Fruit fly (Drosophila melanogaster) whole organism, embryonic: ENCODE measurements around the gene CG44040.

Source experiments
- Asciz ChIP-seq: fragments of 200-800 bp; sonication (Bioruptor generic); optimal IDR thresholded peaks from 2 replicates; lab custom pipeline; 2017; ENCODE audit warnings: missing biosample characterization, mild to moderate bottlenecking, missing genetic modification characterization, missing genetic modification reagents
- Atf-2 ChIP-seq: fragments of 200-800 bp; sonication (Bioruptor generic); optimal IDR thresholded peaks from 2 replicates; lab custom pipeline; 2016; ENCODE audit warnings: missing biosample characterization, missing genetic modification characterization
- B-H2 ChIP-seq: fragments of 200-800 bp; sonication (Bioruptor generic); optimal IDR thresholded peaks from 2 replicates; lab custom pipeline; 2018; ENCODE audit warnings: missing biosample characterization, mild to moderate bottlenecking, missing genetic modification characterization
- BEAF-32 ChIP-seq: fragments of 200-800 bp; sonication (Bioruptor generic); optimal IDR thresholded peaks from 3 replicates; lab custom pipeline; 2017; ENCODE audit warnings: missing biosample characterization, missing genetic modification characterization, mild to moderate bottlenecking, moderate library complexity, missing genetic modification reagents
- CG10209 ChIP-seq: fragments of 200-800 bp; sonication (Bioruptor generic); optimal IDR thresholded peaks from 3 replicates; lab custom pipeline; 2017; ENCODE audit warnings: missing biosample characterization, mild to moderate bottlenecking, missing genetic modification characterization, missing genetic modification reagents
- CG10543 ChIP-seq: fragments of 200-800 bp; sonication (Bioruptor generic); optimal IDR thresholded peaks from 3 replicates; lab custom pipeline; 2017; ENCODE audit warnings: missing biosample characterization, mild to moderate bottlenecking, missing genetic modification characterization, moderate library complexity
- CG10959 ChIP-seq: fragments of 200-800 bp; sonication (Bioruptor generic); IDR thresholded peaks from 2 replicates; pipeline ENCODE4 v1.3.6; 2022; ENCODE audit warnings: missing biosample characterization, missing genetic modification characterization
- CG10979 ChIP-seq: fragments of 200-800 bp; sonication (Bioruptor generic); optimal IDR thresholded peaks from 2 replicates; lab custom pipeline; 2018; ENCODE audit warnings: missing biosample characterization, mild to moderate bottlenecking, missing genetic modification characterization, moderate library complexity
- CG11398 ChIP-seq: fragments of 200-800 bp; sonication (Bioruptor generic); optimal IDR thresholded peaks from 2 replicates; lab custom pipeline; 2016; ENCODE audit warnings: missing biosample characterization, missing genetic modification characterization
- CG11504 ChIP-seq: fragments of 200-800 bp; sonication (Bioruptor generic); optimal IDR thresholded peaks from 3 replicates; lab custom pipeline; 2019; ENCODE audit warnings: missing biosample characterization, mild to moderate bottlenecking, missing genetic modification characterization, moderate library complexity
- CG11723 ChIP-seq: fragments of 200-800 bp; sonication (Bioruptor generic); optimal IDR thresholded peaks from 2 replicates; lab custom pipeline; 2017; ENCODE audit warnings: missing biosample characterization, mild to moderate bottlenecking, missing genetic modification characterization
- CG13287 ChIP-seq: fragments of 200-800 bp; sonication (Bioruptor generic); IDR thresholded peaks from 2 replicates; pipeline ENCODE4 v1.3.6; 2022; ENCODE audit warnings: missing biosample characterization, missing genetic modification characterization; ENCODE audit not compliant: partially characterized antibody
- CG1602 ChIP-seq: fragments of 200-800 bp; sonication (Bioruptor generic); optimal IDR thresholded peaks from 3 replicates; lab custom pipeline; 2016; ENCODE audit warnings: missing biosample characterization, missing genetic modification characterization
- CG17361 ChIP-seq: fragments of 200-800 bp; sonication (Bioruptor generic); IDR thresholded peaks from 3 replicates; pipeline ENCODE4 v1.3.6; 2022; ENCODE audit warnings: missing biosample characterization, missing genetic modification characterization
- CG1792 ChIP-seq: fragments of 200-800 bp; sonication (Bioruptor generic); optimal IDR thresholded peaks from 2 replicates; lab custom pipeline; 2016; ENCODE audit warnings: missing biosample characterization, missing genetic modification characterization
- CG1832 ChIP-seq: fragments of 200-800 bp; sonication (Bioruptor generic); optimal IDR thresholded peaks from 2 replicates; lab custom pipeline; 2017; ENCODE audit warnings: missing biosample characterization, mild to moderate bottlenecking, missing genetic modification characterization, inconsistent platforms
- CG18599 ChIP-seq: fragments of 200-800 bp; sonication (Bioruptor generic); optimal IDR thresholded peaks from 3 replicates; lab custom pipeline; 2017; ENCODE audit warnings: missing biosample characterization, missing genetic modification characterization, mild to moderate bottlenecking, moderate library complexity, missing genetic modification reagents
- CG2120 ChIP-seq: fragments of 200-800 bp; sonication (Bioruptor generic); optimal IDR thresholded peaks from 3 replicates; lab custom pipeline; 2016; ENCODE audit warnings: missing biosample characterization, missing genetic modification characterization
- CG2129 ChIP-seq: fragments of 200-800 bp; sonication (Bioruptor generic); IDR thresholded peaks from 2 replicates; pipeline ENCODE4 v1.3.6; 2022; ENCODE audit warnings: missing biosample characterization, missing genetic modification characterization; ENCODE audit not compliant: partially characterized antibody
- CG43689 ChIP-seq: fragments of 200-800 bp; sonication (Bioruptor generic); IDR thresholded peaks from 2 replicates; pipeline ENCODE4 v1.3.6; 2022; ENCODE audit warnings: missing biosample characterization, missing genetic modification characterization
- CG5953 ChIP-seq: fragments of 200-800 bp; sonication (Bioruptor generic); IDR thresholded peaks from 2 replicates; pipeline ENCODE4 v1.3.6; 2022; ENCODE audit warnings: missing biosample characterization, missing genetic modification characterization
- CG6854 ChIP-seq: fragments of 200-800 bp; sonication (Bioruptor generic); optimal IDR thresholded peaks from 3 replicates; lab custom pipeline; 2017; ENCODE audit warnings: missing biosample characterization, mild to moderate bottlenecking, missing genetic modification characterization
- CG7372 ChIP-seq: fragments of 200-800 bp; sonication (Bioruptor generic); IDR thresholded peaks from 2 replicates; pipeline ENCODE4 v1.3.6; 2022; ENCODE audit warnings: missing biosample characterization, missing genetic modification characterization
- CG8290 ChIP-seq, 3 experiments: fragments of 200-800 bp; sonication (Bioruptor generic); optimal IDR thresholded peaks; 2 replicates each; lab custom pipeline; 2016 to 2019; ENCODE audit warnings: missing biosample characterization in 3 of 3, missing genetic modification characterization in 3 of 3, mild to moderate bottlenecking in 2 of 3, moderate library complexity in 1 of 3
- CG9876 ChIP-seq: fragments of 200-800 bp; sonication (Bioruptor generic); optimal IDR thresholded peaks from 2 replicates; lab custom pipeline; 2016; ENCODE audit warnings: missing biosample characterization, missing genetic modification characterization
- D ChIP-seq, 2 experiments: fragments of 200-800 bp in 1 of 2; fragments of >200 bp in 1 of 2; sonication (Bioruptor generic) in 1 of 2; optimal IDR thresholded peaks; 2 replicates in 1 of 2; 3 replicates in 1 of 2; lab custom pipeline; 2017; ENCODE audit warnings: mild to moderate bottlenecking in 1 of 2, missing biosample characterization in 1 of 2, missing genetic modification characterization in 1 of 2, missing genetic modification reagents in 1 of 2
- Eip74EF ChIP-seq, 2 experiments: fragments of 200-800 bp in 1 of 2; fragments of >200 bp in 1 of 2; sonication (Bioruptor generic) in 1 of 2; optimal IDR thresholded peaks; 2 replicates each; lab custom pipeline; 2017 to 2019; ENCODE audit warnings: missing biosample characterization in 2 of 2, missing genetic modification characterization in 2 of 2, mild to moderate bottlenecking in 1 of 2, moderate library complexity in 1 of 2
- Gug ChIP-seq: fragments of 200-800 bp; sonication (Bioruptor generic); IDR thresholded peaks from 4 replicates; pipeline ENCODE4 v1.3.6; 2022; ENCODE audit warnings: missing biosample characterization, missing genetic modification characterization
- Hmx ChIP-seq: fragments of 200-800 bp; sonication (Bioruptor generic); optimal IDR thresholded peaks from 2 replicates; lab custom pipeline; 2016; ENCODE audit warnings: missing biosample characterization, missing genetic modification characterization
- Mad ChIP-seq: fragments of 200-800 bp; sonication (Bioruptor generic); optimal IDR thresholded peaks from 2 replicates; lab custom pipeline; 2016; ENCODE audit warnings: missing biosample characterization, missing genetic modification characterization
- Nf-YC ChIP-seq: fragments of 200-800 bp; optimal IDR thresholded peaks from 3 replicates; lab custom pipeline; 2019; ENCODE audit warnings: missing biosample characterization, mild to moderate bottlenecking, missing genetic modification characterization, moderate library complexity
- Six4 ChIP-seq: fragments of 200-800 bp; sonication (Bioruptor generic); optimal IDR thresholded peaks from 2 replicates; lab custom pipeline; 2016; ENCODE audit warnings: missing biosample characterization, missing genetic modification characterization
- Trl ChIP-seq, 3 experiments: fragments of >200 bp in 2 of 3; fragments of 200-800 bp in 1 of 3; sonication (Bioruptor generic) in 1 of 3; optimal IDR thresholded peaks; 2 replicates in 1 of 3; 3 replicates in 2 of 3; lab custom pipeline; 2016 to 2017; ENCODE audit warnings: missing biosample characterization in 1 of 3, missing genetic modification characterization in 1 of 3
- aop ChIP-seq: fragments of 200-800 bp; sonication (Bioruptor generic); IDR thresholded peaks from 2 replicates; pipeline ENCODE4 v1.3.6; 2022; ENCODE audit warnings: missing biosample characterization, missing genetic modification characterization
- ase ChIP-seq: fragments of 200-800 bp; sonication (Bioruptor generic); IDR thresholded peaks from 3 replicates; pipeline ENCODE4 v1.3.6; 2022; ENCODE audit warnings: missing biosample characterization, missing genetic modification characterization
- bigmax ChIP-seq: fragments of 200-800 bp; sonication (Bioruptor generic); optimal IDR thresholded peaks from 2 replicates; lab custom pipeline; 2018; ENCODE audit warnings: missing biosample characterization, mild to moderate bottlenecking, missing genetic modification characterization
- corto ChIP-seq: fragments of 200-800 bp; sonication (Bioruptor generic); optimal IDR thresholded peaks from 2 replicates; lab custom pipeline; 2016; ENCODE audit warnings: missing biosample characterization, mild to moderate bottlenecking, missing genetic modification characterization, moderate library complexity
- crc ChIP-seq: fragments of 200-800 bp; sonication (Bioruptor generic); optimal IDR thresholded peaks from 2 replicates; lab custom pipeline; 2016; ENCODE audit warnings: missing biosample characterization, missing genetic modification characterization
- dimm ChIP-seq: fragments of 200-800 bp; sonication (Bioruptor generic); IDR thresholded peaks from 2 replicates; pipeline ENCODE4 v1.3.6; 2022; ENCODE audit warnings: missing biosample characterization, missing genetic modification characterization
- ems ChIP-seq: fragments of 200-800 bp; sonication (Bioruptor generic); optimal IDR thresholded peaks from 3 replicates; lab custom pipeline; 2016; ENCODE audit warnings: missing biosample characterization, missing genetic modification characterization
- fd96Cb ChIP-seq: fragments of 200-800 bp; sonication (Bioruptor generic); optimal IDR thresholded peaks from 2 replicates; lab custom pipeline; 2018; ENCODE audit warnings: missing biosample characterization, mild to moderate bottlenecking, missing genetic modification characterization, moderate library complexity
- gce ChIP-seq: fragments of 200-800 bp; sonication (Bioruptor generic); IDR thresholded peaks from 3 replicates; pipeline ENCODE4 v1.3.6; 2022; ENCODE audit warnings: missing biosample characterization, missing genetic modification characterization
- gem ChIP-seq: fragments of 200-800 bp; sonication (Bioruptor generic); optimal IDR thresholded peaks from 2 replicates; lab custom pipeline; 2019; ENCODE audit warnings: missing biosample characterization, mild to moderate bottlenecking, missing genetic modification characterization, moderate library complexity
- gro ChIP-seq: fragments of 200-800 bp; sonication (Bioruptor generic); optimal IDR thresholded peaks from 2 replicates; lab custom pipeline; 2016; ENCODE audit warnings: missing biosample characterization, missing genetic modification characterization
- ken ChIP-seq: fragments of 200-800 bp; sonication (Bioruptor generic); IDR thresholded peaks from 3 replicates; pipeline ENCODE4 v1.3.6; 2022; ENCODE audit warnings: missing biosample characterization, missing genetic modification characterization
- pros ChIP-seq: fragments of 200-800 bp; sonication (Bioruptor generic); optimal IDR thresholded peaks from 3 replicates; lab custom pipeline; 2019; ENCODE audit warnings: missing biosample characterization, mild to moderate bottlenecking, missing genetic modification characterization, moderate library complexity
- sens ChIP-seq: fragments of 200-800 bp; sonication (Bioruptor generic); peaks from one replicate; lab custom pipeline; 2016; ENCODE audit warnings: missing biosample characterization, missing genetic modification characterization
- sna ChIP-seq: fragments of 200-800 bp; sonication (Bioruptor generic); IDR thresholded peaks from 2 replicates; pipeline ENCODE4 v1.3.6; 2022; ENCODE audit warnings: missing biosample characterization, missing genetic modification characterization; ENCODE audit not compliant: partially characterized antibody
- tio ChIP-seq: fragments of 200-800 bp; sonication (Bioruptor generic); optimal IDR thresholded peaks from 2 replicates; lab custom pipeline; 2017; ENCODE audit warnings: missing biosample characterization, missing genetic modification characterization, inconsistent platforms

CG44040 gene

DNA sequence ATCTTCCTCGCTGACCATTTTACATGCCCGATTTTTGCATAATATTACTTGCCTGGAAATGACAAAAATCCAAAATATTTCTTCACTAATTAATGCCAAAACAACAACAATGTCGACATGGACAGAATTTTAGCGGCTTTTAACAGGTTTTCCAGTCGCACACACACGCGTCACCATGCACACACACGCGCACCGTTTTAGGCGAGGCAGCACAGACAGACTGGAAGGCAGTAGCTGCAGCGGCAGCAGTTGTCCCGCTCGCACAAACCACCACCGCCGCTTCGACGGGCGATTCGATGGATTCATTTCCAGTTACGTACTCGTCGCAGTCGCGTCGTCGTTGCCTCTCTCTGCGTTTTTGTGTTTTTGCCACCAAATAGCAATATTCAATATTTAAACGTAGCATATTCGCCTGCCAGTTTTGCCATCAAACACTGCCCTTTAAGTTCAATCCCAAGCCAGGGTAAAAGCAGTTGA lies 29.5 kb upstream of the CG44040 start, which contains the start of gene CG45218 (continued):
- no peak for TF ChIP-seq sna (GFP tag; lab: Robert Waterston, UW)
- no peak for TF ChIP-seq CG8290 (GFP tag; optimal IDR thresholded peaks at IDR 0.05; lab: Kevin White, UChicago)
- TF ChIP-seq CG8290 (tag; optimal IDR thresholded peaks at IDR 0.05; lab: Kevin White, UChicago) = peak in 1 of 2 experiments; percentile 35
- TF ChIP-seq pros (GFP tag; lab: Kevin White, UChicago) = no peak
- TF ChIP-seq fd96Cb (tag; lab: Kevin White, UChicago) = no peak
- no peak for TF ChIP-seq CG13287
- no peak for TF ChIP-seq Six4 (GFP tag; lab: Kevin White, UChicago)
- no peak for TF ChIP-seq aop (GFP tag; lab: Robert Waterston, UW)
- no peak for TF ChIP-seq CG43689 (GFP tag; lab: Robert Waterston, UW)
- TF ChIP-seq tio (GFP tag; lab: Kevin White, UChicago) = no peak
- no peak for TF ChIP-seq ken (GFP tag; lab: Robert Waterston, UW)
- TF ChIP-seq Hmx = no peak
- TF ChIP-seq Nf-YC (tag; lab: Kevin White, UChicago) = peak; percentile 65
- TF ChIP-seq dimm (GFP tag; lab: Robert Waterston, UW) = no peak
- TF ChIP-seq gro = peak; percentile 14
- TF ChIP-seq CG10543 = peak; percentile 39
- no peak for TF ChIP-seq D (optimal IDR thresholded peaks at IDR 0.05; lab: Kevin White, UChicago)
- no peak for TF ChIP-seq D (GFP tag; optimal IDR thresholded peaks at IDR 0.05; lab: Kevin White, UChicago)
- peak in 1 of 2 experiments; percentile 14 for TF ChIP-seq Trl (optimal IDR thresholded peaks at IDR 0.05; lab: Kevin White, UChicago)
- TF ChIP-seq Trl (GFP tag; optimal IDR thresholded peaks at IDR 0.05; lab: Kevin White, UChicago) = no peak
- TF ChIP-seq gce (GFP tag; lab: Robert Waterston, UW) = no peak
- no peak for TF ChIP-seq ems (GFP tag; lab: Kevin White, UChicago)
- no peak for TF ChIP-seq CG11398 (GFP tag; lab: Kevin White, UChicago)
- peak; percentile 54 for TF ChIP-seq CG18599 (GFP tag; lab: Kevin White, UChicago)
- no peak for TF ChIP-seq CG11723 (GFP tag; lab: Kevin White, UChicago)
- no peak for TF ChIP-seq CG10959 (GFP tag; lab: Robert Waterston, UW)
- TF ChIP-seq CG10209 (GFP tag; lab: Kevin White, UChicago) = no peak
- TF ChIP-seq B-H2 (GFP tag; lab: Kevin White, UChicago) = no peak
- no peak for TF ChIP-seq CG2129 (GFP tag; lab: Robert Waterston, UW)
- no peak for TF ChIP-seq Asciz (GFP tag; lab: Kevin White, UChicago)
- no peak for TF ChIP-seq CG17361 (GFP tag; lab: Robert Waterston, UW)
- no peak for TF ChIP-seq CG6854 (GFP tag; lab: Kevin White, UChicago)
- TF ChIP-seq Atf-2 (GFP tag; lab: Kevin White, UChicago) = no peak
- TF ChIP-seq bigmax (GFP tag; lab: Kevin White, UChicago) = no peak
- TF ChIP-seq CG1602 (GFP tag; lab: Kevin White, UChicago) = no peak
- no peak for TF ChIP-seq crc (GFP tag; lab: Kevin White, UChicago)
- no peak for TF ChIP-seq CG9876 (GFP tag; lab: Kevin White, UChicago)
- peak; percentile 0 for TF ChIP-seq corto
- no peak for TF ChIP-seq CG1792
- no peak for TF ChIP-seq Eip74EF (GFP tag; optimal IDR thresholded peaks at IDR 0.05; lab: Kevin White, UChicago)
- no peak for TF ChIP-seq CG11504 (tag; lab: Kevin White, UChicago)
- no peak for TF ChIP-seq CG2120 (GFP tag; lab: Kevin White, UChicago)
- TF ChIP-seq BEAF-32 (GFP tag; lab: Kevin White, UChicago) = no peak
- no peak for TF ChIP-seq Mad (GFP tag; lab: Kevin White, UChicago)
- TF ChIP-seq CG7372 (GFP tag; lab: Robert Waterston, UW) = no peak
- TF ChIP-seq gem (tag; lab: Kevin White, UChicago) = no peak
- TF ChIP-seq Gug (GFP tag; lab: Robert Waterston, UW) = no peak
- no peak for TF ChIP-seq CG5953 (GFP tag; lab: Robert Waterston, UW)
- peak; percentile 68 for TF ChIP-seq sens (GFP tag; lab: Kevin White, UChicago)
- TF ChIP-seq ase (GFP tag; lab: Robert Waterston, UW) = no peak
- TF ChIP-seq CG10979 (tag; lab: Kevin White, UChicago) = no peak
- peak; percentile 90 for TF ChIP-seq CG1832 (GFP tag; lab: Kevin White, UChicago)
